Worm (Caenorhabditis elegans) whole organism, L4 larva: ENCODE measurements around the gene sre-30.
A peak's percentile ranks its signal among the peaks of the same experiment; 100 is the strongest.

Experiments
- D1046.2 ChIP-seq: fragments of 200-800 bp; sonication (Bioruptor generic); IDR thresholded peaks from 2 replicates; pipeline ENCODE4 v1.3.6; 2022; ENCODE audit warnings: missing genetic modification characterization, missing compliant biosample characterization
- F26F4.8 ChIP-seq: fragments of 200-800 bp; sonication (Bioruptor generic); conservative IDR thresholded peaks from 2 replicates; pipeline ENCODE4 v1.3.6; 2022; ENCODE audit warnings: missing genetic modification characterization, missing compliant biosample characterization
- F49E8.2 ChIP-seq: sonication (generic microtip); optimal IDR thresholded peaks from 2 replicates; lab custom pipeline; 2016; ENCODE audit warnings: missing compliant biosample characterization, mild to moderate bottlenecking, missing genetic modification characterization, borderline replicate concordance
- Y5F2A.4 ChIP-seq: fragments of 200-800 bp; sonication (Bioruptor generic); optimal IDR thresholded peaks from 2 replicates; lab custom pipeline; 2018; ENCODE audit warnings: mild to moderate bottlenecking, missing genetic modification characterization, missing compliant biosample characterization
- ama-1 ChIP-seq: fragments of 150-350 bp; optimal IDR thresholded peaks from 2 replicates; lab custom pipeline; 2014; ENCODE audit warnings: inconsistent platforms, mixed read lengths
- ceh-20 ChIP-seq: fragments of 200-800 bp; sonication (Bioruptor generic); IDR thresholded peaks from 2 replicates; pipeline ENCODE4 v1.3.6; 2022; ENCODE audit warnings: missing genetic modification reagents, missing genetic modification characterization, missing compliant biosample characterization
- ceh-32 ChIP-seq: sonication (generic microtip); optimal IDR thresholded peaks from 2 replicates; lab custom pipeline; 2016; ENCODE audit warnings: mild to moderate bottlenecking, missing genetic modification characterization, missing compliant biosample characterization; ENCODE audit not compliant: poor library complexity
- ceh-82 ChIP-seq: sonication (generic microtip); optimal IDR thresholded peaks from 2 replicates; lab custom pipeline; 2017; ENCODE audit warnings: missing biosample characterization, missing genetic modification characterization
- cey-2 ChIP-seq: sonication (generic microtip); optimal IDR thresholded peaks from 3 replicates; lab custom pipeline; 2017; ENCODE audit warnings: missing genetic modification characterization, mild to moderate bottlenecking, missing compliant biosample characterization, antibody characterized with exemption, borderline replicate concordance; ENCODE audit not compliant: insufficient read depth
- daf-12 ChIP-seq: fragments of 150-350 bp; optimal IDR thresholded peaks from 2 replicates; lab custom pipeline; 2014; ENCODE audit warnings: missing biosample characterization, missing genetic modification reagents, missing genetic modification characterization
- daf-16 ChIP-seq, 3 experiments: sonication (generic microtip); optimal IDR thresholded peaks; 2 replicates each; lab custom pipeline; 2016 to 2017; ENCODE audit warnings: missing genetic modification characterization in 3 of 3, missing genetic modification reagents in 3 of 3, mild to moderate bottlenecking in 2 of 3, missing compliant biosample characterization in 2 of 3, missing biosample characterization in 1 of 3, moderate library complexity in 1 of 3
- daf-19 ChIP-seq: fragments of 200-800 bp; sonication (Bioruptor generic); conservative IDR thresholded peaks from 2 replicates; pipeline ENCODE4 v1.3.6; 2022; ENCODE audit warnings: missing genetic modification characterization, missing compliant biosample characterization
- daf-8 ChIP-seq: fragments of 200-800 bp; sonication (Bioruptor generic); IDR thresholded peaks from 2 replicates; pipeline ENCODE4 v1.3.6; 2022; ENCODE audit warnings: missing genetic modification characterization, missing compliant biosample characterization
- dmd-8 ChIP-seq: fragments of 200-800 bp; sonication (Bioruptor generic); IDR thresholded peaks from 2 replicates; pipeline ENCODE4 v1.3.6; 2022; ENCODE audit warnings: missing genetic modification characterization, missing compliant biosample characterization
- dpl-1 ChIP-seq: fragments of 150-350 bp; optimal IDR thresholded peaks from 2 replicates; lab custom pipeline; 2014; ENCODE audit warnings: missing biosample characterization, missing genetic modification reagents, missing genetic modification characterization
- dve-1 ChIP-seq: sonication (generic microtip); optimal IDR thresholded peaks from 2 replicates; lab custom pipeline; 2017; ENCODE audit warnings: antibody characterized with exemption, mild to moderate bottlenecking, missing genetic modification characterization, missing compliant biosample characterization; ENCODE audit not compliant: insufficient read depth
- hlh-11 ChIP-seq: fragments of 200-800 bp; sonication (Bioruptor generic); optimal IDR thresholded peaks from 2 replicates; lab custom pipeline; 2018; ENCODE audit warnings: mild to moderate bottlenecking, missing genetic modification characterization, missing compliant biosample characterization
- lin-1 ChIP-seq: fragments of 200-800 bp; sonication (Bioruptor generic); IDR thresholded peaks from 2 replicates; pipeline ENCODE4 v1.3.6; 2022; ENCODE audit warnings: missing genetic modification reagents, missing genetic modification characterization, missing compliant biosample characterization
- lin-13 ChIP-seq: fragments of 150-350 bp; optimal IDR thresholded peaks from 2 replicates; lab custom pipeline; 2014; ENCODE audit warnings: missing biosample characterization, missing genetic modification reagents, missing genetic modification characterization
- lin-15B ChIP-seq: fragments of 150-350 bp; sonication (generic microtip); optimal IDR thresholded peaks from 3 replicates; lab custom pipeline; 2014; ENCODE audit warnings: missing biosample characterization, missing genetic modification characterization
- madf-5 ChIP-seq, 2 experiments: fragments of 200-800 bp; sonication (Bioruptor generic); IDR thresholded peaks; 2 replicates each; pipeline ENCODE4 v1.3.6; 2022; ENCODE audit warnings: missing compliant biosample characterization in 2 of 2, missing genetic modification characterization in 2 of 2
- mdl-1 ChIP-seq, 2 experiments: fragments of 150-350 bp in 1 of 2; sonication (generic microtip) in 1 of 2; optimal IDR thresholded peaks; 2 replicates each; lab custom pipeline; 2014 to 2017; ENCODE audit warnings: missing biosample characterization in 2 of 2, missing genetic modification characterization in 2 of 2
- mes-2 ChIP-seq: sonication (generic microtip); optimal IDR thresholded peaks from 2 replicates; lab custom pipeline; 2016; ENCODE audit warnings: missing genotype, mild to moderate bottlenecking, missing genetic modification characterization, missing compliant biosample characterization; ENCODE audit not compliant: poor library complexity, severe bottlenecking
- mxl-3 ChIP-seq: fragments of 200-800 bp; sonication (Bioruptor generic); optimal IDR thresholded peaks from 2 replicates; lab custom pipeline; 2018; ENCODE audit warnings: mild to moderate bottlenecking, missing genetic modification characterization, missing compliant biosample characterization
- nhr-10 ChIP-seq: fragments of 150-350 bp; optimal IDR thresholded peaks from 2 replicates; lab custom pipeline; 2014; ENCODE audit warnings: missing biosample characterization, missing genetic modification characterization
- nhr-102 ChIP-seq: sonication (generic microtip); optimal IDR thresholded peaks from 2 replicates; lab custom pipeline; 2016; ENCODE audit warnings: mild to moderate bottlenecking, missing genetic modification characterization, moderate library complexity, missing compliant biosample characterization
- nhr-25 ChIP-seq: sonication (generic microtip); optimal IDR thresholded peaks from 2 replicates; lab custom pipeline; 2017; ENCODE audit warnings: missing genetic modification characterization, mild to moderate bottlenecking, missing compliant biosample characterization, antibody characterized with exemption, moderate library complexity, borderline replicate concordance; ENCODE audit not compliant: insufficient read depth
- nhr-28 ChIP-seq: fragments of 150-350 bp; optimal IDR thresholded peaks from 2 replicates; lab custom pipeline; 2014; ENCODE audit warnings: missing biosample characterization, missing genetic modification characterization
- nhr-41 ChIP-seq: fragments of 200-800 bp; sonication (Bioruptor generic); IDR thresholded peaks from 2 replicates; pipeline ENCODE4 v1.3.6; 2022; ENCODE audit warnings: missing genetic modification reagents, missing genetic modification characterization, missing compliant biosample characterization
- nhr-42 ChIP-seq: fragments of 200-800 bp; sonication (Bioruptor generic); IDR thresholded peaks from 2 replicates; pipeline ENCODE4 v1.3.6; 2022; ENCODE audit warnings: missing genetic modification characterization, missing compliant biosample characterization
- nhr-77 ChIP-seq: fragments of 150-350 bp; optimal IDR thresholded peaks from 2 replicates; lab custom pipeline; 2014; ENCODE audit warnings: missing biosample characterization, missing genetic modification characterization
- php-3 ChIP-seq: fragments of 200-800 bp; sonication (Bioruptor generic); IDR thresholded peaks from 2 replicates; pipeline ENCODE4 v1.3.6; 2022; ENCODE audit warnings: missing genetic modification reagents, missing genetic modification characterization, missing compliant biosample characterization
- rbr-2 ChIP-seq: sonication (generic microtip); optimal IDR thresholded peaks from 2 replicates; lab custom pipeline; 2016; ENCODE audit warnings: missing genotype, missing genetic modification characterization, missing compliant biosample characterization
- saeg-2 ChIP-seq: fragments of 200-800 bp; sonication (Bioruptor generic); IDR thresholded peaks from 2 replicates; pipeline ENCODE4 v1.3.6; 2022; ENCODE audit warnings: missing genetic modification reagents, missing genetic modification characterization, missing compliant biosample characterization
- sdz-12 ChIP-seq: fragments of 200-800 bp; sonication (Bioruptor generic); optimal IDR thresholded peaks from 2 replicates; lab custom pipeline; 2018; ENCODE audit warnings: mild to moderate bottlenecking, missing genetic modification characterization, missing compliant biosample characterization
- spr-1 ChIP-seq: sonication (generic microtip); optimal IDR thresholded peaks from 2 replicates; lab custom pipeline; 2016; ENCODE audit warnings: mild to moderate bottlenecking, missing genetic modification characterization, missing compliant biosample characterization
- tag-97 ChIP-seq: fragments of 200-800 bp; sonication (Bioruptor generic); IDR thresholded peaks from 2 replicates; pipeline ENCODE4 v1.3.6; 2022; ENCODE audit warnings: missing genetic modification characterization, missing compliant biosample characterization
- zag-1 ChIP-seq: fragments of 150-350 bp; optimal IDR thresholded peaks from 2 replicates; lab custom pipeline; 2014; ENCODE audit warnings: missing biosample characterization, missing genetic modification characterization
- zfp-3 ChIP-seq: fragments of 200-800 bp; sonication (Bioruptor generic); conservative IDR thresholded peaks from 2 replicates; pipeline ENCODE4 v1.3.6; 2022; ENCODE audit warnings: missing genetic modification reagents, missing genetic modification characterization, missing compliant biosample characterization

sre-30 gene

DNA sequence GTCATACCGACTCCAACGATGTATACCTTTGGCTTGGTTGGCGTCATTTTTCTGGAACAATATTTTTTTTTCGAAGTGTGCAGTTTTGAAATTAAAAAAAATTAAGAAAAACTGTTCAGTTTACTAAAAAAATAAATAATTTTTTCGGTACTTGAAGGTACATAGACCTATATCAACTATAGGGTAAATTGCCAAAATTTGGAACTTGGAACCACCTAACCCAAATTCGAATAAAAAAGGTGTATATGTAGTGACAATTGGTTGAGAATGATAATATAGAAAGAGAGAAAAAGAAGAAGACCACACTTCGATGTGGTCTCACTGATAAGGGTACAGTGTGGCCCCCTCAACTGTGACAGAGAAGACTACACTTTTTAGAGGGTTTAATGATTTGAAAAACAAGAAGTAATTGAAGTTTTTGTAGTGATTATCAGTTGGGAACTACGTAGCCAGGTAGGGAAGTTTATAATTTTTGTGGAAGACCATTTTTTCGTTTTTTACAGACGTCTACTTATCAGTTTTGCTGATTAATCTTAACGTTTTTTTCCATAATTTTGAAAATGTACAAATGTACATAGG lies 19.4 kb upstream of the sre-30 start, which contains the start of gene daf-22 (continued):
- TF ChIP-seq zag-1 (tag; lab: Kevin White, UChicago) (no peak), lin-15B (tag; lab: Kevin White, UChicago) (no peak), lin-1 (GFP tag; lab: Robert Waterston, UW) (no peak), daf-8 (GFP tag; lab: Robert Waterston, UW) (no peak), dmd-8 (GFP tag; lab: Robert Waterston, UW) (no peak), nhr-102 (peak; percentile 6), nhr-25 (tag; lab: Kevin White, UChicago) (no peak), daf-16 (GFP tag; optimal IDR thresholded peaks at IDR 0.05; lab: Kevin White, UChicago) (no peak), daf-16 (tag; optimal IDR thresholded peaks at IDR 0.05; lab: Kevin White, UChicago) (peak; percentile 75), ceh-32 (tag; lab: Kevin White, UChicago) (no peak), mes-2 (tag; lab: Kevin White, UChicago) (peak; percentile 45), ceh-82 (no peak), cey-2 (peak; percentile 40), lin-13 (GFP tag; lab: Kevin White, UChicago) (no peak)

DNA sequence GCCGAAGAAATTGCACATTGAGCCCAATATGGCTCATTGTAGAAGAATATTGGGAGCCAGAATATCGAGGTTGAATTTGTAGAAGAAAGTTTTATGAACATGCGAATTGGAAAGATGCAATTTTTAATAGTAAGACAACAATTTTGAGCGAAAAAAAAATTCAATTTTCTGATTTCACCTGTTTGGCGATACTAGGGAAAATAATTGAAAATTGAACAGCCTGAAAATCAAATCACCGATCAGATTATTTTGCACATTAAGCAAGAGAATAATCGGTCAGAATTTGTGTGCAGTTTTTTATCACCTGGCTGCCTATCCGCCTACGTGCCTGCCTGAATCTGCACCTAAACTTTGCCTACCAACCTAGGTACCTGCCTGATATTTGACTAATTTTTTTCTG lies 14.2 kb upstream of the sre-30 start, which contains the start of gene sre-26:
TSS of gene sre-26 (minus strand) at position 101 of the 400 bp plus-strand sequence.
- TF ChIP-seq zfp-3 (GFP tag; lab: Robert Waterston, UW), result no peak
- TF ChIP-seq nhr-41, result no peak
- no peak for TF ChIP-seq daf-19 (GFP tag; lab: Robert Waterston, UW)
- no peak for TF ChIP-seq hlh-11
- no peak for TF ChIP-seq dve-1 (tag; lab: Kevin White, UChicago)
- no peak for TF ChIP-seq nhr-77
- no peak for TF ChIP-seq sdz-12 (GFP tag; lab: Kevin White, UChicago)
- no peak for TF ChIP-seq D1046.2 (GFP tag; lab: Robert Waterston, UW)
- TF ChIP-seq nhr-10 (tag; lab: Kevin White, UChicago), result no peak
- TF ChIP-seq ama-1, result no peak
- no peak for TF ChIP-seq saeg-2
- TF ChIP-seq F26F4.8, result no peak
- no peak for TF ChIP-seq dpl-1 (GFP tag; lab: Kevin White, UChicago)

DNA sequence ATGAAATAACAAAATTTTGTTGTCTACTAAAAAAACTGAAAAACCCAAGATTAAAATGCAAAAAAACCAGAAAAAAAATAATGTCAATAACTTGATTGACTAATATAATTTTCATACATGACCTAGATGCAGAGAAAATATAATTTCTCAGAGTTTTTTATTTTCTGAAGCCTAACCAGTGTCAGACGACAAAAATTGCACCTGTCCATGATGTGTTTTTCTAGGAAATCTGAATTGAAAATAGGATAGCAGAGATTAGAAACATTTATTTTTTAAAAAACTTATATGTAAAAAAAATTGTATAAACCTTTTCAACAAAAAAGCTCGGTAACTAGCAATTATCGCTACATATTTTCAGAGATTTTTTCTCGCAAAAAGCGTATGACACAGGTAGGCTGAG lies 11.7 kb upstream of the sre-30 start:
- TF ChIP-seq php-3 (GFP tag; lab: Robert Waterston, UW) (no peak), ceh-20 (GFP tag; lab: Robert Waterston, UW) (no peak)
- TF ChIP-seq, all 104 proteins: peak for 0

DNA sequence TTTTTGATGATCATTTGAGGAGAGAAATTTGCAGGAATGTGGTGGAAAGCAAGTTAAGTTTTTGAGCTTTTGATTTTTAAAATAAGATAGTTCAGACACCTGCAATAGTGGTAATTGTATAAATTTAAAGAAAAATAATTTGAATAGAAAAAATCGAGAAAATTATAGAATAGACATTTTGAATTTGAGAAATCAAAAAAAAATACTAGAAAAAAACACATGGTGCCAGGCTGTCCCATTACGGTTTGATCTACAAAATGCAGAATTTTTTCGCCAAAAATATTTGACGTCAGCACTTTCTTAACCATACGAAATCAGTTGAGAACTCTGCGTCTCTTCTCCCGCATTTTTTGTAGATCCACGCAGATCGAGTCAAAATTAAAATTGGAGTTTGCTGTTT lies 11.2 kb upstream of the sre-30 start, which contains the start of gene sre-27:
TSS of gene sre-27 (minus strand) at position 101 of the 400 bp plus-strand sequence.
- no peak for TF ChIP-seq daf-12 (tag; lab: Kevin White, UChicago)
- no peak for TF ChIP-seq nhr-25 (tag; lab: Kevin White, UChicago)
- TF ChIP-seq rbr-2 (tag; lab: Kevin White, UChicago), result no peak
- no peak for TF ChIP-seq daf-16 (GFP tag; optimal IDR thresholded peaks at IDR 0.05; lab: Kevin White, UChicago)
- TF ChIP-seq daf-16 (tag; optimal IDR thresholded peaks at IDR 0.05; lab: Kevin White, UChicago), result no peak
- no peak for TF ChIP-seq ceh-20 (GFP tag; lab: Robert Waterston, UW)
- TF ChIP-seq tag-97 (GFP tag; lab: Robert Waterston, UW), result no peak
- no peak for TF ChIP-seq mxl-3
- TF ChIP-seq madf-5 (GFP tag; IDR thresholded peaks at IDR 0.05; lab: Robert Waterston, UW), result no peak
- TF ChIP-seq spr-1 (tag; lab: Kevin White, UChicago), result no peak
- no peak for TF ChIP-seq nhr-42 (GFP tag; lab: Robert Waterston, UW)
- TF ChIP-seq F49E8.2 (tag; lab: Kevin White, UChicago), result no peak
- TF ChIP-seq nhr-28 (tag; lab: Kevin White, UChicago), result no peak
- no peak for TF ChIP-seq mdl-1 (tag; optimal IDR thresholded peaks at IDR 0.05; lab: Kevin White, UChicago)
- TF ChIP-seq Y5F2A.4 (GFP tag; lab: Kevin White, UChicago), result no peak
